Worm (Caenorhabditis elegans) whole organism, young adult: ENCODE measurements around the gene anmt-2.

Source experiments
- cebp-2 ChIP-seq: fragments of 200-800 bp; sonication (Bioruptor generic); IDR thresholded peaks from 2 replicates; pipeline ENCODE4 v1.3.6; 2022; ENCODE audit warnings: missing genetic modification characterization, missing compliant biosample characterization
- hmg-1.2 ChIP-seq: fragments of 200-800 bp; sonication (Bioruptor generic); IDR thresholded peaks from 2 replicates; pipeline ENCODE4 v1.3.6; 2022; ENCODE audit warnings: missing genetic modification reagents, missing genetic modification characterization, missing compliant biosample characterization

DNA sequence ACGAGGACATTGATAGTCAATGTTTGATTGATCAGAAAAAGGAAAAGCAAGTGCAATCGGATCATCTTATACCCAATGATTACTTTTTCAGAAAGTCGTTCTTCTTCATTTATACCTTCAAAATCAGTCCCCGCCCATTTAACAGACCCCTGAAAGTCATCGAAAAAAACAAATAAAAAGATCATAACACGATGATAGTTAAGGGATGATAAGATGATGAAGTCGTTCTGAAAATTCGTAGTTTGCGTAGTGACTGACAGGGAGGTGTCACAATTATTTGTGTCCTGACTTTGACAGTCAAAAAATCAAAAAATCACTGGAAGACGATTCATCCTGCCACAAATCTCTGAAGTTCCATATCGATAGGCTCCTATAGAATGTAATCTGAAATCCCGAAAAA, 36.9 kb upstream of the anmt-2 start, which contains the start of gene ugt-66:
- TF ChIP-seq cebp-2 (GFP tag; lab: Robert Waterston, UW) = no peak
- TF ChIP-seq hmg-1.2 = no peak
